Worm (Caenorhabditis elegans) whole organism, L3 larva: ENCODE results near the gene Y53G8AM.4.
A peak's percentile ranks its signal among the peaks of the same experiment; 100 is the strongest.

Experiments
- aly-2 ChIP-seq: fragments of 150-350 bp; optimal IDR thresholded peaks from 2 replicates; lab custom pipeline; 2014; ENCODE audit warnings: missing biosample characterization, missing genetic modification characterization
- ceh-16 ChIP-seq: sonication (generic microtip); optimal IDR thresholded peaks from 2 replicates; lab custom pipeline; 2017; ENCODE audit warnings: missing biosample characterization, missing genetic modification characterization
- ceh-28 ChIP-seq: fragments of 150-350 bp; optimal IDR thresholded peaks from 2 replicates; lab custom pipeline; 2014; ENCODE audit warnings: missing biosample characterization, missing genetic modification reagents, missing genetic modification characterization
- ceh-82 ChIP-seq: fragments of 150-350 bp; optimal IDR thresholded peaks from 2 replicates; lab custom pipeline; 2014; ENCODE audit warnings: missing biosample characterization, missing genetic modification characterization
- egl-27 ChIP-seq: sonication (generic microtip); optimal IDR thresholded peaks from 4 replicates; lab custom pipeline; 2017; ENCODE audit warnings: missing biosample characterization, missing genetic modification reagents, missing genetic modification characterization
- egl-5 ChIP-seq: fragments of 150-350 bp; optimal IDR thresholded peaks from 2 replicates; lab custom pipeline; 2017; ENCODE audit warnings: missing biosample characterization, missing genetic modification reagents, missing genetic modification characterization, inconsistent platforms
- elt-1 ChIP-seq: fragments of 150-350 bp; optimal IDR thresholded peaks from 2 replicates; lab custom pipeline; 2014; ENCODE audit warnings: missing biosample characterization, missing genetic modification characterization
- elt-2 ChIP-seq: sonication (generic microtip); optimal IDR thresholded peaks from 2 replicates; lab custom pipeline; 2016; ENCODE audit warnings: missing genetic modification reagents, mild to moderate bottlenecking, missing genetic modification characterization, missing compliant biosample characterization
- elt-3 ChIP-seq, 3 experiments: fragments of 150-350 bp in 1 of 3; sonication (generic microtip) in 2 of 3; optimal IDR thresholded peaks; 2 replicates in 2 of 3; 4 replicates in 1 of 3; lab custom pipeline; 2014 to 2017; ENCODE audit warnings: missing biosample characterization in 3 of 3, missing genetic modification characterization in 3 of 3
- eor-1 ChIP-seq, 2 experiments: fragments of 150-350 bp; optimal IDR thresholded peaks; 2 replicates each; lab custom pipeline; 2014 to 2018; ENCODE audit warnings: missing biosample characterization in 2 of 2, missing genetic modification characterization in 2 of 2
- fkh-2 ChIP-seq: fragments of 150-350 bp; optimal IDR thresholded peaks from 2 replicates; lab custom pipeline; 2014; ENCODE audit warnings: missing biosample characterization, missing genetic modification reagents, missing genetic modification characterization
- fos-1 ChIP-seq: fragments of 150-350 bp; optimal IDR thresholded peaks from 2 replicates; lab custom pipeline; 2014; ENCODE audit warnings: missing biosample characterization, missing genetic modification characterization
- hmg-11 ChIP-seq: sonication (generic microtip); optimal IDR thresholded peaks from 2 replicates; lab custom pipeline; 2016; ENCODE audit warnings: missing genetic modification characterization, missing compliant biosample characterization
- jun-1 ChIP-seq: fragments of 150-350 bp; optimal IDR thresholded peaks from 2 replicates; lab custom pipeline; 2014; ENCODE audit warnings: missing biosample characterization, missing genetic modification reagents, missing genetic modification characterization
- lin-15B ChIP-seq: fragments of 150-350 bp; optimal IDR thresholded peaks from 2 replicates; lab custom pipeline; 2014; ENCODE audit warnings: missing biosample characterization, missing genetic modification characterization
- lsy-12 ChIP-seq: sonication (generic microtip); optimal IDR thresholded peaks from 2 replicates; lab custom pipeline; 2016; ENCODE audit warnings: mild to moderate bottlenecking, missing genetic modification characterization, missing compliant biosample characterization
- mml-1 ChIP-seq: fragments of 150-350 bp; sonication (generic microtip); optimal IDR thresholded peaks from 3 replicates; lab custom pipeline; 2014; ENCODE audit warnings: missing biosample characterization, missing genetic modification characterization
- nfya-1 ChIP-seq: sonication (generic microtip); optimal IDR thresholded peaks from 2 replicates; lab custom pipeline; 2017; ENCODE audit warnings: missing genetic modification characterization, mild to moderate bottlenecking, missing compliant biosample characterization, antibody characterized with exemption, moderate library complexity; ENCODE audit not compliant: insufficient read depth
- nhr-23 ChIP-seq: fragments of 150-350 bp; optimal IDR thresholded peaks from 2 replicates; lab custom pipeline; 2014; ENCODE audit warnings: missing biosample characterization, missing genetic modification reagents, missing genetic modification characterization
- nhr-28 ChIP-seq: fragments of 150-350 bp; optimal IDR thresholded peaks from 2 replicates; lab custom pipeline; 2014; ENCODE audit warnings: missing biosample characterization, missing genetic modification characterization
- nhr-67 ChIP-seq: fragments of 150-350 bp; optimal IDR thresholded peaks from 2 replicates; lab custom pipeline; 2014; ENCODE audit warnings: missing biosample characterization, missing genetic modification characterization
- nhr-76 ChIP-seq: fragments of 150-350 bp; sonication (generic microtip); optimal IDR thresholded peaks from 5 replicates; lab custom pipeline; 2014; ENCODE audit warnings: missing biosample characterization, missing genetic modification characterization
- nhr-77 ChIP-seq: fragments of 150-350 bp; optimal IDR thresholded peaks from 2 replicates; lab custom pipeline; 2014; ENCODE audit warnings: missing biosample characterization, missing genetic modification characterization
- pha-4 ChIP-seq: fragments of 150-350 bp; optimal IDR thresholded peaks from 2 replicates; lab custom pipeline; 2014; ENCODE audit warnings: missing biosample characterization, missing genetic modification reagents, missing genetic modification characterization
- pqm-1 ChIP-seq: fragments of 150-350 bp; optimal IDR thresholded peaks from 2 replicates; lab custom pipeline; 2017; ENCODE audit warnings: missing biosample characterization, missing genetic modification characterization, inconsistent platforms
- sea-2 ChIP-seq: fragments of 150-350 bp; sonication (generic microtip); optimal IDR thresholded peaks from 4 replicates; lab custom pipeline; 2014; ENCODE audit warnings: missing biosample characterization, missing genetic modification reagents, missing genetic modification characterization
- skn-1 ChIP-seq: fragments of 150-350 bp; optimal IDR thresholded peaks from 2 replicates; lab custom pipeline; 2014; ENCODE audit warnings: missing biosample characterization, missing genetic modification characterization
- tbx-2 ChIP-seq: sonication (generic microtip); optimal IDR thresholded peaks from 2 replicates; lab custom pipeline; 2016; ENCODE audit warnings: mild to moderate bottlenecking, missing genetic modification characterization, missing compliant biosample characterization
- unc-39 ChIP-seq: sonication (generic microtip); optimal IDR thresholded peaks from 4 replicates; lab custom pipeline; 2017; ENCODE audit warnings: missing biosample characterization, missing genetic modification characterization
- zag-1 ChIP-seq: fragments of 150-350 bp; optimal IDR thresholded peaks from 2 replicates; lab custom pipeline; 2014; ENCODE audit warnings: missing biosample characterization, missing genetic modification characterization
- ztf-4 ChIP-seq: fragments of 150-350 bp; optimal IDR thresholded peaks from 2 replicates; lab custom pipeline; 2014; ENCODE audit warnings: missing biosample characterization, missing genetic modification characterization

The Y53G8AM.4 gene

ce11 chrIII:3253043-3253442 lies 2.4 kb downstream of the Y53G8AM.4 start, which contains the start of gene Y53G8AL.3:
Y53G8AL.3 (minus strand) TSS chrIII:3253143.
- TF ChIP-seq fos-1 (tag; lab: Kevin White, UChicago) (no peak), pqm-1 (tag; lab: Kevin White, UChicago) (no peak), zag-1 (tag; lab: Kevin White, UChicago) (no peak), nhr-23 (no peak), nhr-76 (tag; lab: Kevin White, UChicago) (no peak), egl-27 (tag; lab: Kevin White, UChicago) (no peak), pha-4 (tag; lab: Kevin White, UChicago) (no peak), skn-1 (tag; lab: Kevin White, UChicago) (no peak), elt-2 (tag; lab: Kevin White, UChicago) (no peak), ceh-16 (tag; lab: Kevin White, UChicago) (no peak), nhr-67 (no peak)

- TF ChIP-seq lin-15B (tag; lab: Kevin White, UChicago) (no peak), nhr-67 (no peak), aly-2 (tag; lab: Kevin White, UChicago) (no peak), nhr-28 (tag; lab: Kevin White, UChicago) (no peak), eor-1 (tag; optimal IDR thresholded peaks at IDR 0.05; lab: Kevin White, UChicago) (no peak), egl-5 (no peak)
These were observed 4.8 kb downstream of the Y53G8AM.4 start, which contains the start of gene Y53G8AL.4 for ce11 chrIII:3250596-3251112. Y53G8AL.4 (minus strand) TSS chrIII:3250646.

ce11 chrIII:3249038-3249420 lies 6.4 kb downstream of the Y53G8AM.4 start:
- no peak for TF ChIP-seq eor-1 (tag; optimal IDR thresholded peaks at IDR 0.05; lab: Kevin White, UChicago)
- TF ChIP-seq ceh-82 (tag; lab: Kevin White, UChicago) = no peak
- TF ChIP-seq nhr-28 (tag; lab: Kevin White, UChicago) = no peak
- TF ChIP-seq lsy-12 (tag; lab: Kevin White, UChicago) = peak; percentile 49
- no peak for TF ChIP-seq zag-1 (tag; lab: Kevin White, UChicago)
- peak; percentile 29 for TF ChIP-seq elt-2 (tag; lab: Kevin White, UChicago)
- peak; percentile 24 for TF ChIP-seq nhr-77 (tag; lab: Kevin White, UChicago)
- peak; percentile 29 for TF ChIP-seq tbx-2 (tag; lab: Kevin White, UChicago)

ce11 chrIII:3248307-3249037 lies 7.0 kb downstream of the Y53G8AM.4 start, which contains the start of gene nduf-9:
nduf-9 (minus strand) TSS chrIII:3248575.
- TF ChIP-seq elt-3 (tag; optimal IDR thresholded peaks at IDR 0.05; lab: Kevin White, UChicago) (no peak), nfya-1 (peak; percentile 79), jun-1 (tag; lab: Kevin White, UChicago) (no peak), mml-1 (tag; lab: Kevin White, UChicago) (no peak), lin-15B (tag; lab: Kevin White, UChicago) (peak; percentile 47), ztf-4 (tag; lab: Kevin White, UChicago) (no peak), hmg-11 (tag; lab: Kevin White, UChicago) (peak; percentile 70), sea-2 (GFP tag; lab: Kevin White, UChicago) (peak; percentile 34)
- TF ChIP-seq, all 47 proteins: peak for 4

- TF ChIP-seq ceh-16 (tag; lab: Kevin White, UChicago) (no peak), fkh-2 (no peak), egl-5 (no peak), ceh-28 (peak; percentile 95)
These were observed 13.1 kb downstream of the Y53G8AM.4 start for ce11 chrIII:3242379-3242778.

ce11 chrIII:3241943-3242342 lies 13.5 kb downstream of the Y53G8AM.4 start:
- TF ChIP-seq unc-39 (no peak), fkh-2 (no peak), zag-1 (tag; lab: Kevin White, UChicago) (no peak), elt-1 (tag; lab: Kevin White, UChicago) (no peak), egl-27 (tag; lab: Kevin White, UChicago) (no peak)
